Fruit fly (Drosophila melanogaster) whole organism, adult: ENCODE measurements around the gene Polr2J.
A peak's percentile ranks its signal among the peaks of the same experiment; 100 is the strongest.

Experiments used
- CG11617 ChIP-seq: fragments of 200-800 bp; sonication (Bioruptor generic); optimal IDR thresholded peaks from 2 replicates; lab custom pipeline; 2017; ENCODE audit warnings: mild to moderate bottlenecking, missing biosample characterization, missing genetic modification reagents, missing genetic modification characterization
- CG12768 ChIP-seq: fragments of 200-800 bp; sonication (Bioruptor generic); optimal IDR thresholded peaks from 2 replicates; lab custom pipeline; 2017; ENCODE audit warnings: missing biosample characterization, missing genetic modification characterization, mild to moderate bottlenecking, moderate library complexity, missing genetic modification reagents
- CG14711 ChIP-seq: fragments of 200-800 bp; sonication (Bioruptor generic); optimal IDR thresholded peaks from 2 replicates; lab custom pipeline; 2018; ENCODE audit warnings: missing biosample characterization, mild to moderate bottlenecking, missing genetic modification characterization, moderate library complexity
- CG1620 ChIP-seq: fragments of 200-800 bp; sonication (Bioruptor generic); optimal IDR thresholded peaks from 2 replicates; lab custom pipeline; 2016; ENCODE audit warnings: missing biosample characterization, missing genetic modification characterization
- CG33017 ChIP-seq: fragments of 200-800 bp; sonication (Bioruptor generic); optimal IDR thresholded peaks from 2 replicates; lab custom pipeline; 2018; ENCODE audit warnings: missing biosample characterization, mild to moderate bottlenecking, missing genetic modification characterization, moderate library complexity
- CG5204 ChIP-seq: fragments of 200-800 bp; sonication (Bioruptor generic); optimal IDR thresholded peaks from 2 replicates; lab custom pipeline; 2016; ENCODE audit warnings: missing biosample characterization, missing genetic modification characterization
- CG7045 ChIP-seq: fragments of 200-800 bp; sonication (Bioruptor generic); optimal IDR thresholded peaks from 2 replicates; lab custom pipeline; 2017; ENCODE audit warnings: missing biosample characterization, mild to moderate bottlenecking, missing genetic modification characterization
- CG7101 ChIP-seq: fragments of 200-800 bp; sonication (Bioruptor generic); optimal IDR thresholded peaks from 2 replicates; lab custom pipeline; 2018; ENCODE audit warnings: missing biosample characterization, mild to moderate bottlenecking, missing genetic modification characterization, moderate library complexity
- Clk ChIP-seq: fragments of 200-800 bp; sonication (Bioruptor generic); optimal IDR thresholded peaks from 2 replicates; lab custom pipeline; 2017; ENCODE audit warnings: missing biosample characterization, missing genetic modification characterization
- Crg-1 ChIP-seq: fragments of 200-800 bp; sonication (Bioruptor generic); optimal IDR thresholded peaks from 2 replicates; lab custom pipeline; 2016; ENCODE audit warnings: missing biosample characterization, missing genetic modification characterization
- Hr96 ChIP-seq: fragments of 200-800 bp; sonication (Bioruptor generic); optimal IDR thresholded peaks from 2 replicates; lab custom pipeline; 2016; ENCODE audit warnings: missing biosample characterization, missing genetic modification characterization
- Mnt ChIP-seq: fragments of 200-800 bp; sonication (Bioruptor generic); optimal IDR thresholded peaks from 2 replicates; lab custom pipeline; 2016; ENCODE audit warnings: missing biosample characterization, mild to moderate bottlenecking, missing genetic modification characterization
- bab1 ChIP-seq: fragments of 200-800 bp; sonication (Bioruptor generic); optimal IDR thresholded peaks from 3 replicates; lab custom pipeline; 2019; ENCODE audit warnings: missing biosample characterization, mild to moderate bottlenecking, missing genetic modification characterization, moderate library complexity
- cic ChIP-seq: fragments of 200-800 bp; sonication (Bioruptor generic); optimal IDR thresholded peaks from 2 replicates; lab custom pipeline; 2017; ENCODE audit warnings: missing biosample characterization, mild to moderate bottlenecking, missing genetic modification characterization, moderate library complexity
- cnc ChIP-seq, 2 experiments: fragments of >200 bp; optimal IDR thresholded peaks; 2 replicates each; lab custom pipeline; 2017
- kay ChIP-seq: fragments of 200-800 bp; sonication (Bioruptor generic); peaks from one replicate; lab custom pipeline; 2016; ENCODE audit warnings: missing biosample characterization, missing genetic modification characterization, borderline replicate concordance
- ovo ChIP-seq: fragments of 200-800 bp; sonication (Bioruptor generic); optimal IDR thresholded peaks from 2 replicates; lab custom pipeline; 2016; ENCODE audit warnings: missing biosample characterization, missing genetic modification characterization
- pad ChIP-seq: fragments of 200-800 bp; sonication (Bioruptor generic); optimal IDR thresholded peaks from 3 replicates; lab custom pipeline; 2017; ENCODE audit warnings: missing biosample characterization, missing genetic modification characterization, mild to moderate bottlenecking, moderate library complexity, missing genetic modification reagents
- tj ChIP-seq: fragments of 200-800 bp; sonication (Bioruptor generic); optimal IDR thresholded peaks from 3 replicates; lab custom pipeline; 2017; ENCODE audit warnings: missing biosample characterization, mild to moderate bottlenecking, missing genetic modification characterization, moderate library complexity
- toe ChIP-seq: fragments of 200-800 bp; sonication (Bioruptor generic); optimal IDR thresholded peaks from 2 replicates; lab custom pipeline; 2016; ENCODE audit warnings: missing biosample characterization, missing genetic modification characterization

The Polr2J gene

dm6 chr2L:17410358-17410757 is at the start of gene Polr2J, which contains the start of gene CG15141:
Gene Polr2J (minus strand): TSS chr2L:17410406.
Gene CG15141 (plus strand): TSS chr2L:17410641.
- TF ChIP-seq Hr96 (peak; percentile 73), CG33017 (tag; lab: Kevin White, UChicago) (peak; percentile 73), tj (GFP tag; lab: Kevin White, UChicago) (peak; percentile 92), ovo (GFP tag; lab: Kevin White, UChicago) (peak; percentile 74), Crg-1 (GFP tag; lab: Kevin White, UChicago) (peak; percentile 61), bab1 (GFP tag; lab: Kevin White, UChicago) (peak; percentile 67), CG11617 (peak; percentile 78), CG5204 (no peak), CG14711 (peak; percentile 77), toe (peak; percentile 78), Mnt (GFP tag; lab: Kevin White, UChicago) (peak; percentile 78), CG1620 (GFP tag; lab: Kevin White, UChicago) (peak; percentile 77), CG12768 (GFP tag; lab: Kevin White, UChicago) (peak; percentile 73), kay (GFP tag; lab: Kevin White, UChicago) (no peak), CG7045 (GFP tag; lab: Kevin White, UChicago) (peak; percentile 79), cic (GFP tag; lab: Kevin White, UChicago) (peak; percentile 33), CG7101 (tag; lab: Kevin White, UChicago) (peak; percentile 85), pad (GFP tag; lab: Kevin White, UChicago) (peak; percentile 65), cnc (optimal IDR thresholded peaks at IDR 0.05; lab: Kevin White, UChicago) (no peak), Clk (GFP tag; lab: Kevin White, UChicago) (peak; percentile 74)

dm6 chr2L:17457944-17458343 is 47.7 kb upstream of the Polr2J start, which contains the start of gene CG18563:
Gene CG18563 (minus strand): TSS chr2L:17458044.
- TF ChIP-seq CG11617 (no peak), kay (GFP tag; lab: Kevin White, UChicago) (peak; percentile 70)

- TF ChIP-seq cnc (optimal IDR thresholded peaks at IDR 0.05; lab: Kevin White, UChicago), result no peak
- no peak for TF ChIP-seq bab1 (GFP tag; lab: Kevin White, UChicago)
- TF ChIP-seq CG14711, result no peak
- TF ChIP-seq Crg-1 (GFP tag; lab: Kevin White, UChicago), result no peak
- TF ChIP-seq CG12768 (GFP tag; lab: Kevin White, UChicago), result no peak
- TF ChIP-seq CG33017 (tag; lab: Kevin White, UChicago), result no peak
- TF ChIP-seq CG7045 (GFP tag; lab: Kevin White, UChicago), result no peak
- TF ChIP-seq CG5204, result no peak
These were observed 45.6 kb upstream of the Polr2J start, which contains the start of gene SPH93 for dm6 chr2L:17455823-17456222. Gene SPH93 (minus strand): TSS chr2L:17455923.

dm6 chr2L:17452624-17453023 is 42.4 kb upstream of the Polr2J start, which contains the start of gene CG5050:
Gene CG5050 (plus strand): TSS chr2L:17452924.
- TF ChIP-seq CG5204 (no peak), pad (GFP tag; lab: Kevin White, UChicago) (no peak), kay (GFP tag; lab: Kevin White, UChicago) (no peak), Clk (GFP tag; lab: Kevin White, UChicago) (no peak), Crg-1 (GFP tag; lab: Kevin White, UChicago) (no peak), CG11617 (no peak), CG33017 (tag; lab: Kevin White, UChicago) (no peak), bab1 (GFP tag; lab: Kevin White, UChicago) (no peak), ovo (GFP tag; lab: Kevin White, UChicago) (no peak), tj (GFP tag; lab: Kevin White, UChicago) (no peak), Hr96 (no peak), CG1620 (GFP tag; lab: Kevin White, UChicago) (no peak), toe (no peak)

DNA sequence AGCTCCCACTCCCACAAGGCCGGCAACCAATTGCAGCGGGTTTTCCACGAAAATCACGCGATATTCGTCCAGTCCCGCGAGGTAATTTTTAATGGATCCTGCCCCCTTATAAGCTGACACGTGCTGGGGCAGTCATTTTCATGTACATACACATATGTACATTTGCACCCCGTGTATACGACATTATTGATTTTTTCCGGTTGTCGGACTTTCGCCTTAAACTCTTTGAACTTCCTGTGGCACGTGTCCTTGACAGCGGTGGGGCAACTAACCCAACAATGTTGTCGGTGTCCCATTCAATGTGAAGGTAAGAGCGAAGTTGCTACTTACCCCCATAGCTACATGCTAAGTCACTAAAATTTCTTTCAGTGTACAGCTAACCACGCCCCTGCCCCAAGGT is 41.9 kb upstream of the Polr2J start:
- no peak for TF ChIP-seq cic (GFP tag; lab: Kevin White, UChicago)
- no peak for TF ChIP-seq toe
- TF ChIP-seq bab1 (GFP tag; lab: Kevin White, UChicago), result no peak
- no peak for TF ChIP-seq CG1620 (GFP tag; lab: Kevin White, UChicago)
- TF ChIP-seq CG7101 (tag; lab: Kevin White, UChicago), result no peak
- no peak for TF ChIP-seq pad (GFP tag; lab: Kevin White, UChicago)

DNA sequence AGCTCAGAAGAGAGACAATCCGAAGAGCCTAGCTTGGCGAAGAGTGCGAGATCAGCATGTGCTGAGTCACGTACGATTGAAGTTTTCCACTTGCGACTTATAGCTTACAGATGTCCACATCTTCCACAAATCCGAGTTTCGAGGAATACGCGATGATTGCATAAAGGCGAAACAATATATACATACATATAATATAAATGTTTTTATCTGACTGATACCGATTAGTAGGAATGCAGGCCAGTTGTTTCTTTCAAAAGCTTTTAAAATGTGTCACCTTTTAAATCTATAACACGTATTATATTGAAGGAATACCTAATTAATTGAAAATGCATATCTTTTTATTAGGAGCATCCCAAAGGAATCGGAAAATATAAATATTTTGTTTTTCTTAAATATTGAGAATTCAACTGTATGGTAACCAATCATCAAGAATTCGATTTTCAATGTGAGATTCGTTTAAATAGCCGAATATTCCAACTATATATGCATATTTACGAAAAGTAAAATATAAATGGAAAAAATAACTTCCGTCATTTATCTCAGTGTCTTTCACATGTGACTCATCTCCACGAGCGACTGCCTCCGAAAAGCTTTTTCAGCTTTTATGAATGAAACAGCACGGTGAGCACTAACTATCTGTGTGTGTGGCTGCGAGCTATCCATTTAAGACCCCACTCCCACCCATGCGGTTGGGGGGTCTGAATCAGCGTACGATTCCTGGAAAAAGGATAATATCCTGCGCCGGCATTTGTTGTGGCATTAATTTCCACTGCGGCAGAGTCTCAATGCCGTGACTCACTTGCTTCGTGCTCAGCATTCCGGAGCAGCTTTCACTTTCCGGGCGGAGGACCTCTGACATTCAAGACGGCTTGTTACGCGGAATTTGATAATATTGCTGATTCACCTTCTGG is 40.6 kb upstream of the Polr2J start:
- peak; percentile 75 for TF ChIP-seq CG7101 (tag; lab: Kevin White, UChicago)
- TF ChIP-seq CG7045 (GFP tag; lab: Kevin White, UChicago), result peak; percentile 73
- peak; percentile 30 for TF ChIP-seq pad (GFP tag; lab: Kevin White, UChicago)
- peak; percentile 66 for TF ChIP-seq CG5204
- peak; percentile 35 for TF ChIP-seq Hr96
- no peak for TF ChIP-seq CG1620 (GFP tag; lab: Kevin White, UChicago)
- TF ChIP-seq tj (GFP tag; lab: Kevin White, UChicago), result peak; percentile 21
- TF ChIP-seq Mnt (GFP tag; lab: Kevin White, UChicago), result peak; percentile 19
- TF ChIP-seq CG33017 (tag; lab: Kevin White, UChicago), result peak; percentile 64
- peak; percentile 40 for TF ChIP-seq bab1 (GFP tag; lab: Kevin White, UChicago)
- peak; percentile 85 to 87 for TF ChIP-seq cnc (optimal IDR thresholded peaks at IDR 0.05; lab: Kevin White, UChicago)
- TF ChIP-seq cic (GFP tag; lab: Kevin White, UChicago), result peak; percentile 98
- TF ChIP-seq ovo (GFP tag; lab: Kevin White, UChicago), result no peak
- TF ChIP-seq kay (GFP tag; lab: Kevin White, UChicago), result peak; percentile 99
- TF ChIP-seq Crg-1 (GFP tag; lab: Kevin White, UChicago), result peak; percentile 55
- TF ChIP-seq CG12768 (GFP tag; lab: Kevin White, UChicago), result peak; percentile 51
- TF ChIP-seq Clk (GFP tag; lab: Kevin White, UChicago), result no peak
- TF ChIP-seq CG11617, result peak; percentile 75
- TF ChIP-seq CG14711, result peak; percentile 68
- peak; percentile 33 for TF ChIP-seq toe
